Worm (Caenorhabditis elegans) whole organism, L4 larva: Measurements from ENCODE around the gene dgn-2.

Source experiments
- Y75B8A.6 ChIP-seq: fragments of 200-800 bp; sonication (Bioruptor generic); IDR thresholded peaks from 2 replicates; pipeline ENCODE4 v1.3.6; 2022; ENCODE audit warnings: missing genetic modification reagents, missing genetic modification characterization, missing compliant biosample characterization
- aly-2 ChIP-seq: sonication (generic microtip); optimal IDR thresholded peaks from 2 replicates; lab custom pipeline; 2018; ENCODE audit warnings: missing biosample characterization, missing genetic modification characterization
- dpl-1 ChIP-seq: fragments of 150-350 bp; optimal IDR thresholded peaks from 2 replicates; lab custom pipeline; 2014; ENCODE audit warnings: missing biosample characterization, missing genetic modification reagents, missing genetic modification characterization
- egl-27 ChIP-seq: sonication (generic microtip); optimal IDR thresholded peaks from 3 replicates; lab custom pipeline; 2017; ENCODE audit warnings: missing biosample characterization, missing genetic modification reagents, missing genetic modification characterization
- nhr-77 ChIP-seq: fragments of 150-350 bp; optimal IDR thresholded peaks from 2 replicates; lab custom pipeline; 2014; ENCODE audit warnings: missing biosample characterization, missing genetic modification characterization
- pha-4 ChIP-seq, 2 experiments: fragments of 150-350 bp in 1 of 2; fragments of 200-800 bp in 1 of 2; sonication (Bioruptor generic) in 1 of 2; IDR thresholded peaks in 1 of 2; optimal IDR thresholded peaks in 1 of 2; 2 replicates each; pipeline versions ENCODE4 v1.3.6 to Lab custom; 2014 to 2022; ENCODE audit warnings: missing genetic modification characterization in 2 of 2, missing genetic modification reagents in 2 of 2, missing biosample characterization in 1 of 2, missing compliant biosample characterization in 1 of 2
- set-16 ChIP-seq: fragments of 200-800 bp; sonication (Bioruptor generic); IDR thresholded peaks from 2 replicates; pipeline ENCODE4 v1.3.6; 2022; ENCODE audit warnings: missing genetic modification reagents, missing genetic modification characterization, missing compliant biosample characterization
- skn-1 ChIP-seq: fragments of 150-350 bp; optimal IDR thresholded peaks from 2 replicates; lab custom pipeline; 2014; ENCODE audit warnings: missing biosample characterization, missing genetic modification characterization
- unc-130 ChIP-seq: sonication (generic microtip); optimal IDR thresholded peaks from 2 replicates; lab custom pipeline; 2016; ENCODE audit warnings: missing genetic modification reagents, missing genetic modification characterization, missing compliant biosample characterization

DNA sequence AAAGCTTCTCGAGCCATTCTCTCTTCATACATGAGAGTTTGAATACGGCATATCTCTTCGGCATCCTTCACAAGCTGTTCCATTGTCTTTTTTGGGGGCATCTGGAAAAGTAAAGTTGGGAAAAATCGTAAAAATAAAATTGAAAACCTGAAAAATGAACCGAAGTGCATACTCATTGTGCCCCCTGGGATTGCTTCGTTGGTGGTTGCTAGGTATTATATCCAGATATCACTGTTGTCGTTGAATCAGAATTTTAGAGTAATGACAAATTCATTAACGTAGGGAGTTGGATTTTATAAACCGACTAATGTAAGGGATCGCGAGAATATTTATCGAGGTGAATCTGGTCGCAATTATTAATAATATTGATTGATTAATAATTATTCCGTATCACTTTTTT is 14.2 kb upstream of the dgn-2 start, which contains the start of gene F56C3.10:
- TF ChIP-seq set-16 (GFP tag; lab: Robert Waterston, UW) (no peak), aly-2 (no peak), dpl-1 (GFP tag; lab: Kevin White, UChicago) (no peak), nhr-77 (tag; lab: Kevin White, UChicago) (no peak), egl-27 (no peak), unc-130 (GFP tag; lab: Kevin White, UChicago) (no peak), pha-4 (GFP tag; IDR thresholded peaks at IDR 0.05; lab: Robert Waterston, UW) (no peak), pha-4 (tag; optimal IDR thresholded peaks at IDR 0.05; lab: Kevin White, UChicago) (no peak), Y75B8A.6 (GFP tag; lab: Robert Waterston, UW) (no peak), skn-1 (tag; lab: Kevin White, UChicago) (no peak)
